Worm (Caenorhabditis elegans) whole organism, L4/young adult: ENCODE measurements around the gene Y37E11AM.3.

Experiments
- dao-5 ChIP-seq: sonication (generic microtip); optimal IDR thresholded peaks from 2 replicates; lab custom pipeline; 2016; ENCODE audit warnings: missing genotype, missing genetic modification characterization, moderate library complexity, missing compliant biosample characterization
- him-1 ChIP-seq: sonication (generic microtip); optimal IDR thresholded peaks from 2 replicates; lab custom pipeline; 2016; ENCODE audit warnings: missing genotype, missing genetic modification reagents, missing genetic modification characterization, missing compliant biosample characterization

DNA sequence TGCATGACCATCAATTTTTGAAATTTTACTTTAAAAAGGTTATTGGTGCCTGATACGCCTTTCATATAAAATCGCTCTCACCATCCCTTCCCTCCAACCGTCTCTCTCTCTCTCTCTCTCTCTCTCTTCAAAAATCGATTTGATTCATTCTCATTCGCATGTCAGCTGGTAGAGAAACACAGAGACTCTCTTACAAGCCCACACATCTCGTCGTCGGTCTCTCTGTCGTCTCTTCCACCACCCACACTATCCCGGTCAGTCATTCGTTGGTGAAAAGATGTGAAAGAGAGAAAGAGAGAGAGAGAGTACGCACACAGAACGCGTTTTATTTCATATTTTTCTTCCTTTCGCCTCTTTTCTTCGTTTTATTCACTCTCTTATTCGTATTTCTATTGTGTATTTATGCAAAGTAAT, 23.5 kb upstream of the Y37E11AM.3 start:
- no peak for TF ChIP-seq him-1 (tag; lab: Kevin White, UChicago)
- TF ChIP-seq dao-5: no peak
